Worm (Caenorhabditis elegans) whole organism, L1 larva: ENCODE results near the gene acr-9.

Experiments used
- ama-1 ChIP-seq: fragments of 150-350 bp; optimal IDR thresholded peaks from 2 replicates; lab custom pipeline; 2014
- ceh-82 ChIP-seq, 3 experiments: fragments of 150-350 bp in 1 of 3; sonication (generic microtip) in 2 of 3; optimal IDR thresholded peaks; 2 replicates each; lab custom pipeline; 2014 to 2017; ENCODE audit warnings: missing biosample characterization in 3 of 3, missing genetic modification characterization in 3 of 3
- jun-1 ChIP-seq: fragments of 150-350 bp; optimal IDR thresholded peaks from 2 replicates; lab custom pipeline; 2014; ENCODE audit warnings: missing biosample characterization, missing genetic modification reagents, missing genetic modification characterization
- lir-3 ChIP-seq: sonication (generic microtip); optimal IDR thresholded peaks from 2 replicates; lab custom pipeline; 2016; ENCODE audit warnings: mild to moderate bottlenecking, missing genetic modification characterization, moderate library complexity, missing compliant biosample characterization; ENCODE audit not compliant: poor library complexity
- nhr-11 ChIP-seq: fragments of 150-350 bp; optimal IDR thresholded peaks from 2 replicates; lab custom pipeline; 2014; ENCODE audit warnings: missing biosample characterization, missing genetic modification characterization
- ztf-11 ChIP-seq, 2 experiments: sonication (generic microtip); optimal IDR thresholded peaks; 2 replicates each; lab custom pipeline; 2016 to 2017; ENCODE audit warnings: missing genetic modification characterization in 2 of 2, missing biosample characterization in 1 of 2, missing compliant biosample characterization in 1 of 2

DNA sequence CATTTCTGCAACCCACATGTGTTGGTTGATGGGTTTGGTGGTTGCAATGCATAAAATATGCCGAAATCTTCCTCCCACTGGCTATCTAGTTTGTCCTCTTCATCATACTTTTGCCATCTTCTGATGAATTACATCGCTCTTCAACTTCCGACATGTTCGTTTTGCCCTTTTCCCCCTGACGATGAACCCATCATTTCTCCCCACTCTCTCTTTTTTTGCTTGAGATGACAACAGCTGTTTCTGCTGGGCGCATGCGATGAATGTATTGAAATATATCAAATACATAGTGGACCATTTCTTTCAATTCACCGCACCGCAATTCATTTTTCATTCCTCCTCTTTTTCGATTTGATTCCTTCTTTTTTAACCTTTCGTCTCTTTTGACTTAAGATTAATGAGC, 24.3 kb upstream of the acr-9 start:
- TF ChIP-seq jun-1 (tag; lab: Kevin White, UChicago) (no peak), ceh-82 (tag; optimal IDR thresholded peaks at IDR 0.05; lab: Kevin White, UChicago) (no peak), ztf-11 (tag; optimal IDR thresholded peaks at IDR 0.05; lab: Kevin White, UChicago) (peak in 1 of 2 experiments; percentile 23), ama-1 (lab: Kevin White, UChicago) (no peak), lir-3 (tag; lab: Kevin White, UChicago) (no peak), nhr-11 (no peak)
